Fruit fly (Drosophila melanogaster) S2 (cell line): ENCODE measurements around the gene Mon1.

ENCODE experiments used
- CG8478 ChIP-seq: fragments of >200 bp; optimal IDR thresholded peaks from 2 replicates; lab custom pipeline; 2018
- CTCF ChIP-seq, 2 experiments: fragments of >200 bp; optimal IDR thresholded peaks; 2 replicates each; lab custom pipeline; 2018

- TF ChIP-seq CTCF (optimal IDR thresholded peaks at IDR 0.05; lab: Kevin White, UChicago) (no peak), CG8478 (lab: Kevin White, UChicago) (no peak)
Observed at dm6 chr2L:4886132-4886531, 35.7 kb downstream of the Mon1 start.
